Worm (Caenorhabditis elegans): ENCODE measurements around the gene W02B12.16.

W02B12.16 gene

ce11 chrII:11484600-11484999 lies 8.3 kb upstream of the W02B12.16 start (continued):
- TF ChIP-seq tra-1 (GFP tag; IDR thresholded peaks at IDR 0.05), result peak; percentile 93
- TF ChIP-seq spr-1 (tag; optimal IDR thresholded peaks at IDR 0.05), result peak; percentile 89
- TF ChIP-seq lin-39 (tag; optimal IDR thresholded peaks at IDR 0.05), result no peak
- TF ChIP-seq ceh-82 (tag; optimal IDR thresholded peaks at IDR 0.05), result no peak
- peak; percentile 98 for TF ChIP-seq vab-7 (GFP tag; IDR thresholded peaks at IDR 0.05)
- TF ChIP-seq unc-130 (GFP tag; optimal IDR thresholded peaks at IDR 0.05), result peak; percentile 85
- TF ChIP-seq php-3 (GFP tag; IDR thresholded peaks at IDR 0.05), result peak; percentile 79
- TF ChIP-seq hlh-11 (tag; optimal IDR thresholded peaks at IDR 0.05), result peak; percentile 73
- peak; percentile 72 for TF ChIP-seq F37D6.2 (tag; optimal IDR thresholded peaks at IDR 0.05)
- TF ChIP-seq ceh-20 (GFP tag; IDR thresholded peaks at IDR 0.05), result peak; percentile 92
- peak; percentile 95 for TF ChIP-seq D1046.2 (GFP tag; IDR thresholded peaks at IDR 0.05)
- TF ChIP-seq ZK337.2 (GFP tag; IDR thresholded peaks at IDR 0.05), result peak; percentile 91
- peak; percentile 78 for TF ChIP-seq dve-1 (tag; optimal IDR thresholded peaks at IDR 0.05; ENCODE audit: insufficient read depth)
- peak; percentile 78 for TF ChIP-seq Y48G9A.11 (GFP tag; IDR thresholded peaks at IDR 0.05)
- TF ChIP-seq T20F7.1 (GFP tag; optimal IDR thresholded peaks at IDR 0.05), result no peak
- TF ChIP-seq Y75B8A.6 (GFP tag; IDR thresholded peaks at IDR 0.05), result peak; percentile 87
- TF ChIP-seq egl-43 (GFP tag; IDR thresholded peaks at IDR 0.05), result peak; percentile 99
- peak; percentile 79 for TF ChIP-seq sdz-12 (GFP tag; optimal IDR thresholded peaks at IDR 0.05)
- peak; percentile 72 for TF ChIP-seq dmd-6 (GFP tag; IDR thresholded peaks at IDR 0.05)
- peak; percentile 88 for TF ChIP-seq lin-38 (GFP tag; IDR thresholded peaks at IDR 0.05)
- no peak for TF ChIP-seq lin-15B (tag; optimal IDR thresholded peaks at IDR 0.05)
- no peak for TF ChIP-seq nhr-237 (tag; optimal IDR thresholded peaks at IDR 0.05)

ce11 chrII:11479076-11479475 lies 2.8 kb upstream of the W02B12.16 start, which contains the start of gene W02B12.12:
TSS of gene W02B12.12 (minus strand) at chrII:11479176.
- no peak for TF ChIP-seq daf-19 (GFP tag; conservative IDR thresholded peaks at IDR 0.05)
- TF ChIP-seq ceh-82 (tag; optimal IDR thresholded peaks at IDR 0.05), result no peak
- TF ChIP-seq D1046.2 (GFP tag; IDR thresholded peaks at IDR 0.05), result no peak
- TF ChIP-seq fkh-10 (GFP tag; optimal IDR thresholded peaks at IDR 0.05), result no peak
- TF ChIP-seq nhr-102 (tag; optimal IDR thresholded peaks at IDR 0.05), result no peak
- peak in 1 of 2 experiments; percentile 73 for TF ChIP-seq unc-62 (GFP tag; optimal IDR thresholded peaks at IDR 0.05 in 1 of 2)
- TF ChIP-seq unc-62 (tag; optimal IDR thresholded peaks at IDR 0.05), result no peak
- no peak for TF ChIP-seq daf-16 (GFP tag; optimal IDR thresholded peaks at IDR 0.05)
- no peak for TF ChIP-seq daf-16 (tag; optimal IDR thresholded peaks at IDR 0.05)
- TF ChIP-seq vab-7 (GFP tag; IDR thresholded peaks at IDR 0.05), result no peak
- TF ChIP-seq hlh-11 (tag; optimal IDR thresholded peaks at IDR 0.05), result no peak

- TF ChIP-seq php-3 (GFP tag; IDR thresholded peaks at IDR 0.05), result peak; percentile 37; the same call in 1 of the 2 replicates
- no peak for TF ChIP-seq ceh-44 (GFP tag; IDR thresholded peaks at IDR 0.05)
- TF ChIP-seq zfp-2 (tag; optimal IDR thresholded peaks at IDR 0.05), result no peak
- TF ChIP-seq spr-3 (GFP tag; optimal IDR thresholded peaks at IDR 0.05), result peak; percentile 71
- peak; percentile 88 for TF ChIP-seq nhr-102 (tag; optimal IDR thresholded peaks at IDR 0.05)
- no peak for TF ChIP-seq aly-2 (tag; optimal IDR thresholded peaks at IDR 0.05)
- TF ChIP-seq ztf-7 (tag; optimal IDR thresholded peaks at IDR 0.05), result no peak
- TF ChIP-seq pha-4 (GFP tag; IDR thresholded peaks at IDR 0.05), result peak; percentile 84
- peak; percentile 14 for TF ChIP-seq pha-4 (tag; optimal IDR thresholded peaks at IDR 0.05)
- TF ChIP-seq dmd-8 (GFP tag; IDR thresholded peaks at IDR 0.05), result no peak
- TF ChIP-seq zfp-3 (GFP tag; conservative IDR thresholded peaks at IDR 0.05), result 0 out of 2 replicates have a peak, but pooled peaks have one; percentile 44
- no peak for TF ChIP-seq pqm-1 (tag; optimal IDR thresholded peaks at IDR 0.05)
- TF ChIP-seq T26A8.4 (GFP tag; IDR thresholded peaks at IDR 0.05), result peak; percentile 92
- peak; percentile 24 for TF ChIP-seq mxl-3 (GFP tag; optimal IDR thresholded peaks at IDR 0.05)
- no peak for TF ChIP-seq mdt-29 (GFP tag; IDR thresholded peaks at IDR 0.05)
- no peak; the same call in 1 of the 2 replicates for TF ChIP-seq snpc-1.2 (GFP tag; IDR thresholded peaks at IDR 0.05)
- 0 out of 2 replicates have a peak, but pooled peaks have one; percentile 66 for TF ChIP-seq saeg-2 (GFP tag; IDR thresholded peaks at IDR 0.05)
- no peak for TF ChIP-seq F26F4.8 (GFP tag; conservative IDR thresholded peaks at IDR 0.05)
- TF ChIP-seq lir-3 (tag; optimal IDR thresholded peaks at IDR 0.05), result no peak
- TF ChIP-seq mes-2 (tag; optimal IDR thresholded peaks at IDR 0.05; ENCODE audit: poor library complexity, severe bottlenecking), result peak; percentile 93
- peak; percentile 82 for TF ChIP-seq dpl-1 (GFP tag; optimal IDR thresholded peaks at IDR 0.05)
- TF ChIP-seq nhr-11 (tag; optimal IDR thresholded peaks at IDR 0.05), result peak; percentile 7
Observed at ce11 chrII:11473525-11474181, 2.7 kb downstream of the W02B12.16 start, which contains the start of the genes metl-1 and W02B12.11. TSS of gene metl-1 (minus strand) at chrII:11473575. TSS of gene W02B12.11 (plus strand) at chrII:11473861.
